Worm (Caenorhabditis elegans) whole organism, late embryonic: ENCODE results near the gene T26E4.3.

Experiments
- ama-1 ChIP-seq: fragments of 150-350 bp; optimal IDR thresholded peaks from 2 replicates; lab custom pipeline; 2014
- ceh-6 ChIP-seq: fragments of 200-800 bp; sonication (Bioruptor generic); optimal IDR thresholded peaks from 2 replicates; lab custom pipeline; 2018; ENCODE audit warnings: mild to moderate bottlenecking, missing genetic modification characterization, missing compliant biosample characterization
- hlh-30 ChIP-seq: sonication (generic microtip); optimal IDR thresholded peaks from 2 replicates; lab custom pipeline; 2017; ENCODE audit warnings: antibody characterized with exemption, missing genetic modification characterization, missing compliant biosample characterization; ENCODE audit not compliant: insufficient read depth
- hlh-6 ChIP-seq: sonication (generic microtip); optimal IDR thresholded peaks from 2 replicates; lab custom pipeline; 2016; ENCODE audit warnings: missing genotype, missing genetic modification characterization, missing compliant biosample characterization
- pag-3 ChIP-seq: sonication (generic microtip); optimal IDR thresholded peaks from 2 replicates; lab custom pipeline; 2016; ENCODE audit warnings: missing compliant biosample characterization, missing genetic modification characterization, borderline replicate concordance
- sox-2 ChIP-seq: fragments of 200-800 bp; sonication (Bioruptor generic); IDR thresholded peaks from 2 replicates; pipeline ENCODE4 v1.3.6; 2022; ENCODE audit warnings: missing genetic modification reagents, missing genetic modification characterization, missing compliant biosample characterization

DNA sequence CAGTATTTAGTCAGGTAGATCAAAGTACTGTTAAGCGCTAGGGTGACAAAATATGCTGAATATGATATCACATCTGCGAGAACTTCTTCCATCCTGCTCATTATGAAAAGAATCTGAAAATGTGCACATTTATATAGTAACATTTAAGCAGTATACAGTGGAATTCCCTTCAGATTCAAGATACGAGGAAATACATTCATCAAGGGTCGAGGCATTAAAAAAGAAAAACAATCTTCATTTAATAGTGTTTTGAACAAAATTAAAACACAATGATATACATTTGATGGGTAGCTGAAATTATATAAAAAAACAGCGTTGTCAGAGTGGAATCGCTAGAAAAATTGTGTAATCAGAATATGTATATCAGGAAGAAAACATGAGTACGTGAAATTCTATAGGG, 46.9 kb upstream of the T26E4.3 start, which contains the start of gene str-27:
- TF ChIP-seq hlh-6 (tag; lab: Kevin White, UChicago) (no peak), ceh-6 (GFP tag; lab: Kevin White, UChicago) (no peak), ama-1 (lab: Kevin White, UChicago) (no peak), pag-3 (tag; lab: Kevin White, UChicago) (no peak), sox-2 (GFP tag; lab: Robert Waterston, UW) (no peak), hlh-30 (tag; lab: Kevin White, UChicago) (no peak)
